Fruit fly (Drosophila melanogaster) whole organism, embryonic: ENCODE measurements around the gene ng4.

ENCODE experiments used
- Abd-B ChIP-seq: fragments of 200-800 bp; sonication (Bioruptor generic); optimal IDR thresholded peaks from 2 replicates; lab custom pipeline; 2018; ENCODE audit warnings: missing biosample characterization, mild to moderate bottlenecking, missing genetic modification characterization, moderate library complexity
- B-H1 ChIP-seq: fragments of 200-800 bp; sonication (Bioruptor generic); IDR thresholded peaks from 3 replicates; pipeline ENCODE4 v1.3.6; 2022; ENCODE audit warnings: missing biosample characterization, missing genetic modification characterization
- CG10267 ChIP-seq: fragments of 200-800 bp; sonication (Bioruptor generic); optimal IDR thresholded peaks from 2 replicates; lab custom pipeline; 2018; ENCODE audit warnings: missing biosample characterization, mild to moderate bottlenecking, missing genetic modification characterization, moderate library complexity
- CG10543 ChIP-seq: fragments of 200-800 bp; sonication (Bioruptor generic); optimal IDR thresholded peaks from 3 replicates; lab custom pipeline; 2017; ENCODE audit warnings: missing biosample characterization, mild to moderate bottlenecking, missing genetic modification characterization, moderate library complexity
- CG11247 ChIP-seq: fragments of 200-800 bp; sonication (Bioruptor generic); IDR thresholded peaks from 2 replicates; pipeline ENCODE4 v1.3.6; 2022; ENCODE audit warnings: missing biosample characterization, missing genetic modification characterization
- CG11504 ChIP-seq: fragments of 200-800 bp; sonication (Bioruptor generic); optimal IDR thresholded peaks from 3 replicates; lab custom pipeline; 2019; ENCODE audit warnings: missing biosample characterization, mild to moderate bottlenecking, missing genetic modification characterization, moderate library complexity
- CG12391 ChIP-seq: fragments of 200-800 bp; sonication (Bioruptor generic); optimal IDR thresholded peaks from 3 replicates; lab custom pipeline; 2018; ENCODE audit warnings: missing biosample characterization, mild to moderate bottlenecking, missing genetic modification characterization, moderate library complexity
- CG17328 ChIP-seq: fragments of 200-800 bp; sonication (Bioruptor generic); IDR thresholded peaks from 2 replicates; pipeline ENCODE4 v1.3.6; 2022; ENCODE audit warnings: missing biosample characterization, missing genetic modification characterization
- CG17359 ChIP-seq: fragments of 200-800 bp; sonication (Bioruptor generic); optimal IDR thresholded peaks from 3 replicates; lab custom pipeline; 2018; ENCODE audit warnings: missing biosample characterization, mild to moderate bottlenecking, missing genetic modification characterization, moderate library complexity
- CG18619 ChIP-seq: fragments of 200-800 bp; sonication (Bioruptor generic); optimal IDR thresholded peaks from 3 replicates; lab custom pipeline; 2017; ENCODE audit warnings: missing biosample characterization, mild to moderate bottlenecking, missing genetic modification characterization
- CG34376 ChIP-seq: fragments of 200-800 bp; sonication (Bioruptor generic); optimal IDR thresholded peaks from 2 replicates; lab custom pipeline; 2018; ENCODE audit warnings: missing biosample characterization, mild to moderate bottlenecking, missing genetic modification characterization
- CG3995 ChIP-seq: fragments of 200-800 bp; sonication (Bioruptor generic); optimal IDR thresholded peaks from 3 replicates; lab custom pipeline; 2016; ENCODE audit warnings: missing biosample characterization, missing genetic modification characterization
- CG4328 ChIP-seq: fragments of 200-800 bp; sonication (Bioruptor generic); optimal IDR thresholded peaks from 3 replicates; lab custom pipeline; 2017; ENCODE audit warnings: missing biosample characterization, missing genetic modification reagents, missing genetic modification characterization
- CG4707 ChIP-seq: fragments of 200-800 bp; sonication (Bioruptor generic); optimal IDR thresholded peaks from 2 replicates; lab custom pipeline; 2018; ENCODE audit warnings: missing biosample characterization, mild to moderate bottlenecking, missing genetic modification characterization, moderate library complexity
- CrebB ChIP-seq: fragments of 200-800 bp; sonication (Bioruptor generic); optimal IDR thresholded peaks from 3 replicates; lab custom pipeline; 2018; ENCODE audit warnings: missing biosample characterization, mild to moderate bottlenecking, missing genetic modification characterization
- ERR ChIP-seq: fragments of 200-800 bp; sonication (Bioruptor generic); optimal IDR thresholded peaks from 2 replicates; lab custom pipeline; 2016; ENCODE audit warnings: missing biosample characterization, missing genetic modification characterization
- Fer2 ChIP-seq: fragments of 200-800 bp; sonication (Bioruptor generic); optimal IDR thresholded peaks from 2 replicates; lab custom pipeline; 2018; ENCODE audit warnings: missing biosample characterization, mild to moderate bottlenecking, missing genetic modification characterization, moderate library complexity
- Max ChIP-seq: fragments of 200-800 bp; sonication (Bioruptor generic); optimal IDR thresholded peaks from 2 replicates; lab custom pipeline; 2016; ENCODE audit warnings: missing biosample characterization, mild to moderate bottlenecking, missing genetic modification characterization
- Pdp1 ChIP-seq, 2 experiments: fragments of 200-800 bp; sonication (Bioruptor generic); optimal IDR thresholded peaks; 3 replicates each; lab custom pipeline; 2016; ENCODE audit warnings: missing biosample characterization in 2 of 2, missing genetic modification characterization in 2 of 2, mild to moderate bottlenecking in 1 of 2, moderate library complexity in 1 of 2
- Tbp ChIP-seq: fragments of >200 bp; optimal IDR thresholded peaks from 2 replicates; lab custom pipeline; 2018; ENCODE audit warnings: missing biosample characterization, missing genetic modification characterization
- bigmax ChIP-seq: fragments of 200-800 bp; sonication (Bioruptor generic); optimal IDR thresholded peaks from 2 replicates; lab custom pipeline; 2018; ENCODE audit warnings: missing biosample characterization, mild to moderate bottlenecking, missing genetic modification characterization
- chm ChIP-seq: fragments of 200-800 bp; sonication (Bioruptor generic); IDR thresholded peaks from 2 replicates; pipeline ENCODE4 v1.3.6; 2022; ENCODE audit warnings: missing biosample characterization, missing genetic modification characterization
- gcm ChIP-seq: fragments of 200-800 bp; sonication (Bioruptor generic); optimal IDR thresholded peaks from 2 replicates; lab custom pipeline; 2019; ENCODE audit warnings: missing biosample characterization, mild to moderate bottlenecking, missing genetic modification characterization, moderate library complexity
- grau ChIP-seq: fragments of 200-800 bp; optimal IDR thresholded peaks from 3 replicates; lab custom pipeline; 2019; ENCODE audit warnings: missing biosample characterization, mild to moderate bottlenecking, missing genetic modification characterization, moderate library complexity
- ham ChIP-seq: fragments of 200-800 bp; sonication (Bioruptor generic); IDR thresholded peaks from 2 replicates; pipeline ENCODE4 v1.3.6; 2022; ENCODE audit warnings: missing biosample characterization, missing genetic modification characterization
- hkb ChIP-seq, 2 experiments: fragments of 200-800 bp in 1 of 2; fragments of >200 bp in 1 of 2; sonication (Bioruptor generic) in 1 of 2; IDR thresholded peaks in 1 of 2; optimal IDR thresholded peaks in 1 of 2; 2 replicates each; pipeline versions ENCODE4 v1.3.6 to Lab custom; 2017 to 2022; ENCODE audit warnings: missing biosample characterization in 1 of 2, missing genetic modification characterization in 1 of 2
- jigr1 ChIP-seq: fragments of 200-800 bp; sonication (Bioruptor generic); IDR thresholded peaks from 3 replicates; pipeline ENCODE4 v1.3.6; 2022; ENCODE audit warnings: missing biosample characterization, missing genetic modification characterization
- jing ChIP-seq: fragments of 200-800 bp; sonication (Bioruptor generic); optimal IDR thresholded peaks from 2 replicates; lab custom pipeline; 2018; ENCODE audit warnings: missing biosample characterization, mild to moderate bottlenecking, missing genetic modification characterization
- lab ChIP-seq: fragments of 200-800 bp; sonication (Bioruptor generic); optimal IDR thresholded peaks from 3 replicates; lab custom pipeline; 2017; ENCODE audit warnings: missing biosample characterization, missing genetic modification characterization, mild to moderate bottlenecking, moderate library complexity, missing genetic modification reagents
- luna ChIP-seq: fragments of 200-800 bp; sonication (Bioruptor generic); optimal IDR thresholded peaks from 2 replicates; lab custom pipeline; 2016; ENCODE audit warnings: missing biosample characterization, missing genetic modification characterization
- onecut ChIP-seq: fragments of 200-800 bp; sonication (Bioruptor generic); IDR thresholded peaks from 2 replicates; pipeline ENCODE4 v1.3.6; 2022; ENCODE audit warnings: missing biosample characterization, missing genetic modification characterization
- pho ChIP-seq: fragments of 200-800 bp; sonication (Bioruptor generic); optimal IDR thresholded peaks from 2 replicates; lab custom pipeline; 2016; ENCODE audit warnings: missing biosample characterization, missing genetic modification characterization
- ro ChIP-seq: fragments of 200-800 bp; sonication (Bioruptor generic); IDR thresholded peaks from 2 replicates; pipeline ENCODE4 v1.3.6; 2022; ENCODE audit warnings: missing biosample characterization, missing genetic modification characterization
- row ChIP-seq: fragments of 200-800 bp; sonication (Bioruptor generic); IDR thresholded peaks from 3 replicates; pipeline ENCODE4 v1.3.6; 2022; ENCODE audit warnings: missing biosample characterization, missing genetic modification characterization
- sim ChIP-seq: fragments of 200-800 bp; sonication (Bioruptor generic); IDR thresholded peaks from 2 replicates; pipeline ENCODE4 v1.3.6; 2022; ENCODE audit warnings: missing biosample characterization, missing genetic modification characterization
- sima ChIP-seq: fragments of 200-800 bp; sonication (Bioruptor generic); optimal IDR thresholded peaks from 2 replicates; lab custom pipeline; 2016; ENCODE audit warnings: missing biosample characterization, missing genetic modification characterization
- slbo ChIP-seq: fragments of 200-800 bp; sonication (Bioruptor generic); IDR thresholded peaks from 2 replicates; pipeline ENCODE4 v1.3.6; 2022; ENCODE audit warnings: missing biosample characterization, missing genetic modification characterization
- stc ChIP-seq: fragments of 200-800 bp; sonication (Bioruptor generic); IDR thresholded peaks from 2 replicates; pipeline ENCODE4 v1.3.6; 2022; ENCODE audit warnings: missing biosample characterization, missing genetic modification characterization
- sug ChIP-seq: fragments of 200-800 bp; optimal IDR thresholded peaks from 2 replicates; lab custom pipeline; 2019; ENCODE audit warnings: missing biosample characterization, mild to moderate bottlenecking, missing genetic modification characterization, moderate library complexity
- tll ChIP-seq, 2 experiments: fragments of 200-800 bp in 1 of 2; fragments of >200 bp in 1 of 2; sonication (Bioruptor generic) in 1 of 2; optimal IDR thresholded peaks; 2 replicates each; lab custom pipeline; 2017 to 2019; ENCODE audit warnings: missing biosample characterization in 2 of 2, missing genetic modification characterization in 2 of 2, mild to moderate bottlenecking in 1 of 2, moderate library complexity in 1 of 2
- ttk ChIP-seq: fragments of 200-800 bp; sonication (Bioruptor generic); IDR thresholded peaks from 2 replicates; pipeline ENCODE4 v2.1.2; 2022; ENCODE audit warnings: missing biosample characterization, missing genetic modification characterization
- tup ChIP-seq: fragments of 200-800 bp; sonication (Bioruptor generic); optimal IDR thresholded peaks from 2 replicates; lab custom pipeline; 2016; ENCODE audit warnings: missing biosample characterization, mild to moderate bottlenecking, missing genetic modification characterization, moderate library complexity

ng4 gene

DNA sequence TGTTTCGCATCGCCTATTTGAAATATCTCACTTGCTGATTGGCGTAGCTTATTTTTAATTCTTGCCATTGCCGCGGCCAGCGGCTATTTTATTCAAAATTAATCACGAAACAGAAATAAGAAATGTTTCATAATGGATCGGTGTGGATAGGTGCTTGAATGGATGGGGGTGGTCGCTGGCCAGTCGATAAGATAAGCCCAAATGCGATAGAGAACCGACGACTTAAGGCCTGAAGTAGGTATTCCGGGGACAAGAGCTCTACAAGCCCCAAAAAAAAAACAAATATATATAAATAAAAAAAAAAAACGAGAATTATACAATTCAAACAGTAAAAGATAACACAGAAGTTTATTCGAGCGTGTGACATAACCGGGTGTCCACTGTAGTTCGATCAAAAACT lies 16.5 kb upstream of the ng4 start (continued):
- TF ChIP-seq Abd-B (GFP tag; lab: Kevin White, UChicago) = no peak
- TF ChIP-seq Max = no peak
- TF ChIP-seq lab = peak; percentile 57
- no peak for TF ChIP-seq gcm (GFP tag; lab: Kevin White, UChicago)
- TF ChIP-seq Pdp1 (GFP tag; optimal IDR thresholded peaks at IDR 0.05; lab: Kevin White, UChicago) = peak in 1 of 2 experiments; percentile 69
- no peak for TF ChIP-seq CG4328 (GFP tag; lab: Kevin White, UChicago)
- TF ChIP-seq ham (GFP tag; lab: Robert Waterston, UW) = no peak
- TF ChIP-seq sima (GFP tag; lab: Kevin White, UChicago) = no peak
- no peak for TF ChIP-seq CG11247 (GFP tag; lab: Robert Waterston, UW)
- no peak for TF ChIP-seq Tbp (GFP tag; lab: Kevin White, UChicago)
- no peak for TF ChIP-seq B-H1 (GFP tag; lab: Robert Waterston, UW)
- no peak for TF ChIP-seq tup (GFP tag; lab: Kevin White, UChicago)
- TF ChIP-seq CG12391 (tag; lab: Kevin White, UChicago) = no peak
- TF ChIP-seq CG3995 (GFP tag; lab: Kevin White, UChicago) = no peak
- no peak for TF ChIP-seq CG18619 (GFP tag; lab: Kevin White, UChicago)
- no peak for TF ChIP-seq luna
- TF ChIP-seq tll (GFP tag; optimal IDR thresholded peaks at IDR 0.05; lab: Kevin White, UChicago) = no peak
- no peak for TF ChIP-seq pho (GFP tag; lab: Kevin White, UChicago)
- TF ChIP-seq grau (tag; lab: Kevin White, UChicago) = peak; percentile 25
- TF ChIP-seq jing (GFP tag; lab: Kevin White, UChicago) = no peak
- no peak for TF ChIP-seq chm (GFP tag; lab: Robert Waterston, UW)
- no peak for TF ChIP-seq ro
- TF ChIP-seq onecut (GFP tag; lab: Robert Waterston, UW) = no peak
- TF ChIP-seq sug (tag; lab: Kevin White, UChicago) = peak; percentile 39
- TF ChIP-seq hkb (optimal IDR thresholded peaks at IDR 0.05; lab: Kevin White, UChicago) = no peak
- TF ChIP-seq hkb (GFP tag; IDR thresholded peaks at IDR 0.05; lab: Robert Waterston, UW) = no peak
- no peak for TF ChIP-seq CG10267
- TF ChIP-seq ttk (GFP tag; lab: Robert Waterston, UW) = no peak
- no peak for TF ChIP-seq Fer2 (tag; lab: Kevin White, UChicago)
- TF ChIP-seq slbo = peak; percentile 34; the same call in 1 of the 2 replicates
- TF ChIP-seq CG17328 = no peak
- TF ChIP-seq CG34376 (GFP tag; lab: Kevin White, UChicago) = peak; percentile 5
- no peak for TF ChIP-seq bigmax (GFP tag; lab: Kevin White, UChicago)
- no peak for TF ChIP-seq CG4707
- TF ChIP-seq CG11504 = no peak
- no peak for TF ChIP-seq CrebB (tag; lab: Kevin White, UChicago)
- no peak for TF ChIP-seq jigr1 (GFP tag; lab: Robert Waterston, UW)
- TF ChIP-seq row (GFP tag; lab: Robert Waterston, UW) = 0 out of 3 replicates have a peak, but pooled peaks have one; percentile 35
- peak; percentile 9 for TF ChIP-seq CG10543 (GFP tag; lab: Kevin White, UChicago)
- TF ChIP-seq CG17359 (tag; lab: Kevin White, UChicago) = peak; percentile 25
- no peak for TF ChIP-seq stc
- TF ChIP-seq ERR = no peak
- no peak for TF ChIP-seq sim (GFP tag; lab: Robert Waterston, UW)
